Worm (Caenorhabditis elegans) whole organism, young adult: Measurements from ENCODE around the gene ZK813.6.

Experiments
- F49E8.2 ChIP-seq: sonication (generic microtip); optimal IDR thresholded peaks from 3 replicates; lab custom pipeline; 2017; ENCODE audit warnings: missing genetic modification characterization, mild to moderate bottlenecking, missing compliant biosample characterization, antibody characterized with exemption, moderate library complexity; ENCODE audit not compliant: insufficient read depth
- Y56A3A.18 ChIP-seq: fragments of 200-800 bp; sonication (Bioruptor generic); IDR thresholded peaks from 2 replicates; pipeline ENCODE4 v1.3.6; 2022; ENCODE audit warnings: missing genetic modification reagents, missing genetic modification characterization, missing compliant biosample characterization
- let-526 ChIP-seq: fragments of 200-800 bp; sonication (Bioruptor generic); IDR thresholded peaks from 2 replicates; pipeline ENCODE4 v1.3.6; 2022; ENCODE audit warnings: missing genetic modification reagents, missing genetic modification characterization, missing compliant biosample characterization
- ztf-26 ChIP-seq: sonication (generic microtip); optimal IDR thresholded peaks from 2 replicates; lab custom pipeline; 2017; ENCODE audit warnings: missing genetic modification characterization, missing compliant biosample characterization

DNA sequence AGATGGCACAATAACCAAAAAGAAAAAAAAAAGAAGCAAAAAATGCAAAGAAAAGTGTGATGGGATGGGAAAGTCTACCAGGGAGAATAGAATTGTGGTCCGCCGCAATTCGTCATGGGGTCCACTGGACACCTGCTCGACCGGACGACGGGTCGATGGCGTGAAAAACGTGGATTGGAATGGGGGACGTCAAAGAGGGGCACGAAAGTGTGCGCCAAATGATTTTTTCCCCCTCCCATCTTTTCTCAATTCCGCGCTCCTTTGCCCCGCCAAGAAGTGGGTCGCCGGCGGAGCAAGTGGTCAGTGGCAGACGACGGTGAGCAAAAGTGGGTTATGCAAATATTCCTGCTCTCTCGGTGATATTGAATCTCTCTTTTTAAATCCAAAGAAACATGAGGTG is 43.3 kb downstream of the ZK813.6 start:
- TF ChIP-seq Y56A3A.18 (GFP tag; lab: Robert Waterston, UW) (no peak), ztf-26 (no peak), let-526 (no peak), F49E8.2 (tag; lab: Kevin White, UChicago) (no peak)
